Fruit fly (Drosophila melanogaster) whole organism, adult: Measurements from ENCODE around the gene Rala.
A peak's percentile ranks its signal among the peaks of the same experiment; 100 is the strongest.

ENCODE experiments used
- CG11617 ChIP-seq: fragments of 200-800 bp; sonication (Bioruptor generic); optimal IDR thresholded peaks from 2 replicates; lab custom pipeline; 2017; ENCODE audit warnings: mild to moderate bottlenecking, missing biosample characterization, missing genetic modification reagents, missing genetic modification characterization
- CG12768 ChIP-seq: fragments of 200-800 bp; sonication (Bioruptor generic); optimal IDR thresholded peaks from 2 replicates; lab custom pipeline; 2017; ENCODE audit warnings: missing biosample characterization, missing genetic modification characterization, mild to moderate bottlenecking, moderate library complexity, missing genetic modification reagents
- CG14711 ChIP-seq: fragments of 200-800 bp; sonication (Bioruptor generic); optimal IDR thresholded peaks from 2 replicates; lab custom pipeline; 2018; ENCODE audit warnings: missing biosample characterization, mild to moderate bottlenecking, missing genetic modification characterization, moderate library complexity
- CG1620 ChIP-seq: fragments of 200-800 bp; sonication (Bioruptor generic); optimal IDR thresholded peaks from 2 replicates; lab custom pipeline; 2016; ENCODE audit warnings: missing biosample characterization, missing genetic modification characterization
- CG33017 ChIP-seq: fragments of 200-800 bp; sonication (Bioruptor generic); optimal IDR thresholded peaks from 2 replicates; lab custom pipeline; 2018; ENCODE audit warnings: missing biosample characterization, mild to moderate bottlenecking, missing genetic modification characterization, moderate library complexity
- CG5204 ChIP-seq: fragments of 200-800 bp; sonication (Bioruptor generic); optimal IDR thresholded peaks from 2 replicates; lab custom pipeline; 2016; ENCODE audit warnings: missing biosample characterization, missing genetic modification characterization
- CG7045 ChIP-seq: fragments of 200-800 bp; sonication (Bioruptor generic); optimal IDR thresholded peaks from 2 replicates; lab custom pipeline; 2017; ENCODE audit warnings: missing biosample characterization, mild to moderate bottlenecking, missing genetic modification characterization
- CG7101 ChIP-seq: fragments of 200-800 bp; sonication (Bioruptor generic); optimal IDR thresholded peaks from 2 replicates; lab custom pipeline; 2018; ENCODE audit warnings: missing biosample characterization, mild to moderate bottlenecking, missing genetic modification characterization, moderate library complexity
- Clk ChIP-seq: fragments of 200-800 bp; sonication (Bioruptor generic); optimal IDR thresholded peaks from 2 replicates; lab custom pipeline; 2017; ENCODE audit warnings: missing biosample characterization, missing genetic modification characterization
- Crg-1 ChIP-seq: fragments of 200-800 bp; sonication (Bioruptor generic); optimal IDR thresholded peaks from 2 replicates; lab custom pipeline; 2016; ENCODE audit warnings: missing biosample characterization, missing genetic modification characterization
- Hr96 ChIP-seq: fragments of 200-800 bp; sonication (Bioruptor generic); optimal IDR thresholded peaks from 2 replicates; lab custom pipeline; 2016; ENCODE audit warnings: missing biosample characterization, missing genetic modification characterization
- Mnt ChIP-seq: fragments of 200-800 bp; sonication (Bioruptor generic); optimal IDR thresholded peaks from 2 replicates; lab custom pipeline; 2016; ENCODE audit warnings: missing biosample characterization, mild to moderate bottlenecking, missing genetic modification characterization
- bab1 ChIP-seq: fragments of 200-800 bp; sonication (Bioruptor generic); optimal IDR thresholded peaks from 3 replicates; lab custom pipeline; 2019; ENCODE audit warnings: missing biosample characterization, mild to moderate bottlenecking, missing genetic modification characterization, moderate library complexity
- cic ChIP-seq: fragments of 200-800 bp; sonication (Bioruptor generic); optimal IDR thresholded peaks from 2 replicates; lab custom pipeline; 2017; ENCODE audit warnings: missing biosample characterization, mild to moderate bottlenecking, missing genetic modification characterization, moderate library complexity
- cnc ChIP-seq, 2 experiments: fragments of >200 bp; optimal IDR thresholded peaks; 2 replicates each; lab custom pipeline; 2017
- kay ChIP-seq: fragments of 200-800 bp; sonication (Bioruptor generic); peaks from one replicate; lab custom pipeline; 2016; ENCODE audit warnings: missing biosample characterization, missing genetic modification characterization, borderline replicate concordance
- ovo ChIP-seq: fragments of 200-800 bp; sonication (Bioruptor generic); optimal IDR thresholded peaks from 2 replicates; lab custom pipeline; 2016; ENCODE audit warnings: missing biosample characterization, missing genetic modification characterization
- pad ChIP-seq: fragments of 200-800 bp; sonication (Bioruptor generic); optimal IDR thresholded peaks from 3 replicates; lab custom pipeline; 2017; ENCODE audit warnings: missing biosample characterization, missing genetic modification characterization, mild to moderate bottlenecking, moderate library complexity, missing genetic modification reagents
- tj ChIP-seq: fragments of 200-800 bp; sonication (Bioruptor generic); optimal IDR thresholded peaks from 3 replicates; lab custom pipeline; 2017; ENCODE audit warnings: missing biosample characterization, mild to moderate bottlenecking, missing genetic modification characterization, moderate library complexity
- toe ChIP-seq: fragments of 200-800 bp; sonication (Bioruptor generic); optimal IDR thresholded peaks from 2 replicates; lab custom pipeline; 2016; ENCODE audit warnings: missing biosample characterization, missing genetic modification characterization

Gene Rala

DNA sequence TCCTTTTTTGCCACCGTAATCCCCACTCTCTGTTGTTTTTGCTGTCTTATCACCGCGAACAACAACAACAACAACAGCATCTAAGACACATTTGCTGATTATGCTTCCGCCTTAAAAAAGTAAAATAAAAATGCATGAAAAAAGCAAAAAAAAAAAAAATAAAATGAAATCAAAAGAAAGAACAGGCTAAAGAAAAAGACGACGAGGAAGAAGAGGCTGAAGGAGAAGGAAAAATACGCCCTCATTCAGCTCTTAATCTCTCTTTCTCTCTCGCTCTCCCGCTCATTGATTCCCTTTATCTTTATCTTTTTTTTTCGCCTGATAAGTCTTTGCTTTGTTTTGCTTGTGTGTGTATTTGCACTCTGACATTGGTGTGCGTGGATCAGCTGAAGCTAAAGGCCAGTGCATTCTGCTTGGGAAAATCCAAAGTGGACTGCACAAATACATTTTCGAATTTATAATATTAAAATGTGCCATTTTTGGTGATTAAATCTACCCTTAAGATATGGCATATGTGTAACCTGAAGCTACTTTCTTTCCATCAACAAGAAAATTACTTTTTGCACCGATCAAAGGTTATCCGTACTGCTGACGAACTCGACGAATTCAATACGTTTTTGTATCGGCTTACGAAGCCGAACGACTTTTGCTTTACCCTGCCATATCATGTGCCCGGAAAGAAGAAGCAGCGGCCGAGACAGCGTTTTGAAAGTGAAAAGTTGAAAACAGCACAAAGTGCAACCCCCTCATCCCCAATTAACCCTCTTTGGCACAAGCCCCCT is 39.3 kb downstream of the Rala start:
- TF ChIP-seq Mnt (GFP tag; lab: Kevin White, UChicago) (no peak), CG14711 (tag; lab: Kevin White, UChicago) (no peak), toe (no peak), ovo (GFP tag; lab: Kevin White, UChicago) (peak; percentile 54), cic (no peak), Hr96 (no peak), CG33017 (tag; lab: Kevin White, UChicago) (no peak), CG12768 (GFP tag; lab: Kevin White, UChicago) (no peak), tj (GFP tag; lab: Kevin White, UChicago) (peak; percentile 86), CG7101 (tag; lab: Kevin White, UChicago) (no peak), CG7045 (GFP tag; lab: Kevin White, UChicago) (no peak), bab1 (GFP tag; lab: Kevin White, UChicago) (peak; percentile 4), pad (GFP tag; lab: Kevin White, UChicago) (peak; percentile 41), cnc (optimal IDR thresholded peaks at IDR 0.05; lab: Kevin White, UChicago) (no peak), CG11617 (no peak), CG1620 (GFP tag; lab: Kevin White, UChicago) (no peak), kay (GFP tag; lab: Kevin White, UChicago) (peak; percentile 80)

DNA sequence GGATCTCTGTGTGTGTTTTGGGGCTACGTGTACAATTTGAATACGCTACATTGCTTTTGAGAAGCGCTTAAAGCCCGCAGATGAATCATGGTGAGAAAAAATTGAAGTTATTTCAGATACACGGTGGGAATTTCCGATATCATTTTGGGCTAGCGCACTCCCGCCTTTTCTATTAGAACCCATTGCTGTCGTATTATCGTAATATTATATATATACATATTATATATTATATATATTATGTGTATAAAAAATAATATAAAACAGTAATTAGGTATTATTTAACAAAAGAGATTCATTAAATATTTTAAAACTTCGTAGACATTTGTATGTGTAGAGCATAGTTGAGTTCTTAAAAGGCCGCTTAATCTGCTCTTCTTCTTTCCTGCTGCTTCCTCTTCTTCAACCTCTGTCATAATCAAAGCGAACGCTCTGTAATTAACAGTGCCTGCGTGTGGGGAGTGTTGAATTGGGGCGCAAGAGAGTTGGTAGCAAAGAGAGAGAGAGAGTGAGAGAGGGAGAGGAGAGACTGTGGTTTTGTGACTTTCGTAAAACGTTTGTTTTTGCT is 41.5 kb downstream of the Rala start:
- peak; percentile 13 for TF ChIP-seq ovo (GFP tag; lab: Kevin White, UChicago)
- peak; percentile 79 for TF ChIP-seq bab1 (GFP tag; lab: Kevin White, UChicago)
- TF ChIP-seq pad (GFP tag; lab: Kevin White, UChicago) = peak; percentile 86
- TF ChIP-seq CG33017 (tag; lab: Kevin White, UChicago) = peak; percentile 78
- no peak for TF ChIP-seq cnc (optimal IDR thresholded peaks at IDR 0.05; lab: Kevin White, UChicago)
- peak; percentile 83 for TF ChIP-seq kay (GFP tag; lab: Kevin White, UChicago)
- peak; percentile 36 for TF ChIP-seq CG7045 (GFP tag; lab: Kevin White, UChicago)
- peak; percentile 84 for TF ChIP-seq CG11617
- no peak for TF ChIP-seq Mnt (GFP tag; lab: Kevin White, UChicago)
- peak; percentile 38 for TF ChIP-seq CG12768 (GFP tag; lab: Kevin White, UChicago)
- peak; percentile 62 for TF ChIP-seq tj (GFP tag; lab: Kevin White, UChicago)
- TF ChIP-seq Crg-1 (GFP tag; lab: Kevin White, UChicago) = no peak
- TF ChIP-seq cic = peak; percentile 24
- peak; percentile 85 for TF ChIP-seq CG7101 (tag; lab: Kevin White, UChicago)
- peak; percentile 87 for TF ChIP-seq CG14711 (tag; lab: Kevin White, UChicago)
- TF ChIP-seq toe = no peak

dm6 chrX:3677156-3677846 is 42.1 kb downstream of the Rala start:
- peak; percentile 88 for TF ChIP-seq cic
- TF ChIP-seq pad (GFP tag; lab: Kevin White, UChicago) = peak; percentile 95
- TF ChIP-seq toe = peak; percentile 11
- no peak for TF ChIP-seq Clk (GFP tag; lab: Kevin White, UChicago)
- TF ChIP-seq CG12768 (GFP tag; lab: Kevin White, UChicago) = peak; percentile 57
- no peak for TF ChIP-seq CG11617
- peak; percentile 80 for TF ChIP-seq tj (GFP tag; lab: Kevin White, UChicago)
- TF ChIP-seq CG1620 (GFP tag; lab: Kevin White, UChicago) = no peak
- TF ChIP-seq Mnt (GFP tag; lab: Kevin White, UChicago) = peak; percentile 98
- TF ChIP-seq Hr96 = peak; percentile 51
- TF ChIP-seq ovo (GFP tag; lab: Kevin White, UChicago) = peak; percentile 98
- no peak for TF ChIP-seq bab1 (GFP tag; lab: Kevin White, UChicago)

DNA sequence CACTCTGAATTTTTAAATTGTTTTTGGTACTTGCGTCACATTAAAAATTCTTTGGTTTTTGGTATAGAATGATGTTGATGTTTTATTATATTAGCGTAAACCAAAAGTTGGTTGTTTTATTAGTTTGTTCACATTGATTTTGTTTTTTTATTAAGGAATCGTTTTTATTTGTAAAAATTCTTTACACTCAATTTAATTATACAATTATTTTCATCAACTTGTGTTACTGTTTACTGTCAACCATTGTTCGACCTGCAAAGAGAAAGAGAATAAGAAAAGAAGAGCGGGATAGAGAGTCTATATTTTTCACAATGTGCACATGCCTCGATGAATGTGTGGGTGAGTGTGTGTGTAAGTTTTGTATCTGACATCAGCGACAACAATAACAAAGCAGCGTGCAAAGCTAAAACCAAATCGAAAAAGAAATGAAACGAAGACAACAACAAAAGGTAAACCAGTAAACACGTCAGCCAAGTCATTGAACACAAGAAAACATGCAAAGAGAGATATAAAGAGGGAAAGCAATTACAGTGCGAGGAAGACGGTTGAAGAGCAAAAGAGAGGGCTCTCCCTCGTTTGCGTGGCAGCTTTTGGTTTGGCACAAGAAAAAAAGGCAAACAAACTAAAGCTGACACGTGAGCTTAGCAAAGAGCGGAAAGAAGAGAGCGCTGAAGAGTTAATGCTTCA is 42.8 kb downstream of the Rala start:
- TF ChIP-seq CG14711 (tag; lab: Kevin White, UChicago) (no peak), pad (GFP tag; lab: Kevin White, UChicago) (no peak), ovo (GFP tag; lab: Kevin White, UChicago) (no peak), CG33017 (tag; lab: Kevin White, UChicago) (no peak), CG12768 (GFP tag; lab: Kevin White, UChicago) (no peak), Mnt (GFP tag; lab: Kevin White, UChicago) (peak; percentile 94), bab1 (GFP tag; lab: Kevin White, UChicago) (peak; percentile 58), cic (peak; percentile 69), Clk (GFP tag; lab: Kevin White, UChicago) (no peak), tj (GFP tag; lab: Kevin White, UChicago) (peak; percentile 57), CG1620 (GFP tag; lab: Kevin White, UChicago) (no peak), Hr96 (no peak), cnc (optimal IDR thresholded peaks at IDR 0.05; lab: Kevin White, UChicago) (no peak), Crg-1 (GFP tag; lab: Kevin White, UChicago) (no peak), CG7101 (tag; lab: Kevin White, UChicago) (peak; percentile 3), CG5204 (GFP tag; lab: Kevin White, UChicago) (no peak), CG11617 (no peak), kay (GFP tag; lab: Kevin White, UChicago) (peak; percentile 84), CG7045 (GFP tag; lab: Kevin White, UChicago) (no peak), toe (no peak)
